Fruit fly (Drosophila melanogaster): ENCODE data around the gene Nrg.

The Nrg gene

dm6 chrX:8518025-8518661, 970 bp downstream of the Nrg start (continued):
- no peak for TF ChIP-seq HHEX (GFP tag; optimal IDR thresholded peaks at IDR 0.05)

- TF ChIP-seq nerfin-2 (GFP tag; IDR thresholded peaks at IDR 0.05; ENCODE audit: partially characterized antibody): no peak
- TF ChIP-seq CG12769 (tag; optimal IDR thresholded peaks at IDR 0.05): peak; percentile 35
- no peak for TF ChIP-seq pho (GFP tag; optimal IDR thresholded peaks at IDR 0.05)
- peak; percentile 51 for TF ChIP-seq CG13894 (tag; optimal IDR thresholded peaks at IDR 0.05)
- peak; percentile 34 for TF ChIP-seq cg (GFP tag; optimal IDR thresholded peaks at IDR 0.05)
- TF ChIP-seq nau (GFP tag; optimal IDR thresholded peaks at IDR 0.05): peak; percentile 4
- TF ChIP-seq Tbp (GFP tag; optimal IDR thresholded peaks at IDR 0.05): no peak
- TF ChIP-seq CG18619 (GFP tag; optimal IDR thresholded peaks at IDR 0.05): no peak
- no peak for TF ChIP-seq trem (tag; optimal IDR thresholded peaks at IDR 0.05)
- TF ChIP-seq CG12744 (GFP tag; optimal IDR thresholded peaks at IDR 0.05): no peak
- TF ChIP-seq CG12155 (GFP tag; optimal IDR thresholded peaks at IDR 0.05): no peak
- no peak for TF ChIP-seq Rfx (GFP tag; IDR thresholded peaks at IDR 0.05)
- peak in 1 of 2 experiments; percentile 3 for TF ChIP-seq crp (GFP tag; optimal IDR thresholded peaks at IDR 0.05)
- TF ChIP-seq hb (GFP tag; IDR thresholded peaks at IDR 0.05; ENCODE audit: partially characterized antibody): no peak
- no peak for TF ChIP-seq danr (GFP tag; IDR thresholded peaks at IDR 0.05)
- peak; percentile 45 for TF ChIP-seq sd (tag; optimal IDR thresholded peaks at IDR 0.05)
- TF ChIP-seq chm (GFP tag; IDR thresholded peaks at IDR 0.05): 0 out of 2 replicates have a peak, but pooled peaks have one; percentile 32
- TF ChIP-seq ac (GFP tag; optimal IDR thresholded peaks at IDR 0.05): no peak
- TF ChIP-seq sens (GFP tag): peak; percentile 61
- TF ChIP-seq abd-A (tag; optimal IDR thresholded peaks at IDR 0.05): peak; percentile 3
- no peak for TF ChIP-seq Neu2 (GFP tag; optimal IDR thresholded peaks at IDR 0.05; ENCODE audit: borderline replicate concordance)
- peak in 1 of 2 experiments; percentile 83 for TF ChIP-seq Pdp1 (GFP tag; optimal IDR thresholded peaks at IDR 0.05)
- TF ChIP-seq sens-2 (GFP tag; IDR thresholded peaks at IDR 0.05): no peak
- TF ChIP-seq dpn (GFP tag; optimal IDR thresholded peaks at IDR 0.05): no peak
- TF ChIP-seq gcm (GFP tag; optimal IDR thresholded peaks at IDR 0.05): no peak
- TF ChIP-seq E2f1 (GFP tag; IDR thresholded peaks at IDR 0.05): no peak
- peak; percentile 14 for TF ChIP-seq CG10543 (GFP tag; optimal IDR thresholded peaks at IDR 0.05)
- peak; percentile 27 for TF ChIP-seq grn (GFP tag; optimal IDR thresholded peaks at IDR 0.05)
- peak; percentile 31 for TF ChIP-seq Med (GFP tag)
These were observed 3.3 kb downstream of the Nrg start for dm6 chrX:8520517-8520916.

dm6 chrX:8521492-8521891, 4.3 kb downstream of the Nrg start:
- TF ChIP-seq ems (GFP tag; optimal IDR thresholded peaks at IDR 0.05) (no peak), row (GFP tag; IDR thresholded peaks at IDR 0.05) (0 out of 3 replicates have a peak, but pooled peaks have one; percentile 17), Drgx (GFP tag; IDR thresholded peaks at IDR 0.05) (peak; percentile 55), gem (tag; optimal IDR thresholded peaks at IDR 0.05) (peak; percentile 5)

- TF ChIP-seq z (GFP tag; IDR thresholded peaks at IDR 0.05) (peak; percentile 58; the same call in 1 of the 3 replicates), ken (GFP tag; IDR thresholded peaks at IDR 0.05) (no peak), sqz (GFP tag; optimal IDR thresholded peaks at IDR 0.05) (peak; percentile 79)
These were observed 5.3 kb downstream of the Nrg start for dm6 chrX:8522504-8522903.
